In genomic region chrV:10861611-10862262, ce11 we compare ENCODE assay signal across 3 worm cellular contexts.
TF ChIP-seq lines count a peak whose summit lies in the region.

No protein-coding gene starts in this region.

TF ChIP-seq in whole organism, L1 larva, 84 proteins besides CTCF, POLR2A, EP300 and RAD21 (continued from another document):
- TF ChIP-seq mdl-1 (tag; optimal IDR thresholded peaks at IDR 0.05; lab: Kevin White, UChicago) (peak in 1 of 2 experiments; percentile 46), nhr-12 (tag; optimal IDR thresholded peaks at IDR 0.05; lab: Kevin White, UChicago) (no peak), mab-9 (GFP tag; IDR thresholded peaks at IDR 0.05; lab: Robert Waterston, UW) (no peak), nhr-20 (tag; optimal IDR thresholded peaks at IDR 0.05; lab: Kevin White, UChicago) (peak; percentile 38), nhr-19 (GFP tag; conservative IDR thresholded peaks at IDR 0.05; lab: Robert Waterston, UW) (no peak), fkh-8 (tag; optimal IDR thresholded peaks at IDR 0.05; lab: Kevin White, UChicago) (peak; percentile 2), pax-3 (tag; optimal IDR thresholded peaks at IDR 0.05; lab: Kevin White, UChicago) (no peak), lin-39 (tag; optimal IDR thresholded peaks at IDR 0.05; lab: Kevin White, UChicago) (no peak), blmp-1 (tag; optimal IDR thresholded peaks at IDR 0.05; lab: Kevin White, UChicago) (peak; percentile 81), dsc-1 (tag; optimal IDR thresholded peaks at IDR 0.05; lab: Kevin White, UChicago) (no peak), lsy-2 (tag; optimal IDR thresholded peaks at IDR 0.05; lab: Kevin White, UChicago) (peak in 1 of 2 experiments; percentile 60), sup-37 (GFP tag; optimal IDR thresholded peaks at IDR 0.05; lab: Kevin White, UChicago) (no peak), ceh-8 (GFP tag; optimal IDR thresholded peaks at IDR 0.05; lab: Kevin White, UChicago) (no peak), lin-14 (GFP tag; optimal IDR thresholded peaks at IDR 0.05; lab: Kevin White, UChicago) (peak; percentile 80), vab-15 (tag; optimal IDR thresholded peaks at IDR 0.05; lab: Kevin White, UChicago) (no peak), swsn-7 (tag; optimal IDR thresholded peaks at IDR 0.05; lab: Kevin White, UChicago) (no peak), C34B4.2 (tag; optimal IDR thresholded peaks at IDR 0.05; lab: Kevin White, UChicago) (no peak), zip-4 (GFP tag; optimal IDR thresholded peaks at IDR 0.05; lab: Kevin White, UChicago) (no peak)

TF ChIP-seq in whole organism, L3 larva, 47 proteins besides CTCF, POLR2A, EP300 and RAD21 (continued from another document):
- TF ChIP-seq sea-2 (GFP tag; optimal IDR thresholded peaks at IDR 0.05; lab: Kevin White, UChicago) (no peak), ceh-82 (tag; optimal IDR thresholded peaks at IDR 0.05; lab: Kevin White, UChicago) (no peak), nfya-1 (tag; optimal IDR thresholded peaks at IDR 0.05; lab: Kevin White, UChicago; ENCODE audit: insufficient read depth) (peak; percentile 54)

TF ChIP-seq in whole organism, L4 larva, 104 proteins besides CTCF, POLR2A, EP300 and RAD21 (continued from another document):
- TF ChIP-seq mep-1 (tag; optimal IDR thresholded peaks at IDR 0.05; lab: Kevin White, UChicago): peak; percentile 47
- TF ChIP-seq dmd-6 (GFP tag; IDR thresholded peaks at IDR 0.05; lab: Robert Waterston, UW): peak; percentile 20
- TF ChIP-seq T20F7.1 (GFP tag; optimal IDR thresholded peaks at IDR 0.05; lab: Kevin White, UChicago): no peak
- TF ChIP-seq ama-1 (optimal IDR thresholded peaks at IDR 0.05; lab: Kevin White, UChicago): peak; percentile 25
- TF ChIP-seq php-3 (GFP tag; IDR thresholded peaks at IDR 0.05; lab: Robert Waterston, UW): no peak
